Worm (Caenorhabditis elegans): ENCODE data around the gene fbxa-143.

The fbxa-143 gene

DNA sequence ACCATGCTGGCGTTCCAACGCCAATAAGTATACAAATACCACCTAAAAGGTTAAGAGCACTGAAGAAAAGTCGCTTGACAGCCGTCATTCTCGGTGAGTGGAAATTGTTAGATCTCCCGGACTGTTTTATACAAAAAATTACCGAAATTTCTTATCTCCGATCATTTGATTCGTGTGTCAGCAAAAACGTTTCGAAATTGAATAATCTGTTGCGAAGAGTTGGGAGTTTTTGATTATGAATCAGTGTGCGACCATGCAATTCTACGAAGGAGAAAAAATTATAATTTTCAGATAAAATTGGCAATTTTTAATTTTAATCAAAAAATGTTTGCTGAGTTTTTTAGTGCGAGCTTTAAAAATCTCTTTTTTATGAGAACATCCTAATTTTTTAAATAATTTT lies 12.2 kb upstream of the fbxa-143 start, which contains the start of gene clc-11:
TSS of gene clc-11 (minus strand) at position 101 of the 400 bp plus-strand sequence.
- TF ChIP-seq zag-1 (tag; optimal IDR thresholded peaks at IDR 0.05) = no peak
- no peak for TF ChIP-seq ZK546.5 (tag; optimal IDR thresholded peaks at IDR 0.05)
- no peak for TF ChIP-seq fkh-10 (GFP tag; optimal IDR thresholded peaks at IDR 0.05)
- TF ChIP-seq nhr-77 (tag; optimal IDR thresholded peaks at IDR 0.05) = no peak
- no peak for TF ChIP-seq ceh-28 (tag; optimal IDR thresholded peaks at IDR 0.05)
- no peak for TF ChIP-seq nhr-237 (tag; optimal IDR thresholded peaks at IDR 0.05)
- TF ChIP-seq nhr-25 (tag; optimal IDR thresholded peaks at IDR 0.05) = no peak
- TF ChIP-seq daf-12 (tag; optimal IDR thresholded peaks at IDR 0.05) = no peak
- TF ChIP-seq pha-4 (tag; optimal IDR thresholded peaks at IDR 0.05) = no peak
- TF ChIP-seq R02D3.7 (tag; optimal IDR thresholded peaks at IDR 0.05) = no peak
- no peak for TF ChIP-seq mml-1 (tag; optimal IDR thresholded peaks at IDR 0.05)
- TF ChIP-seq lin-39 (tag; optimal IDR thresholded peaks at IDR 0.05) = no peak
- TF ChIP-seq fos-1 (tag; optimal IDR thresholded peaks at IDR 0.05) = no peak
- TF ChIP-seq sea-2 (GFP tag; optimal IDR thresholded peaks at IDR 0.05) = no peak
- TF ChIP-seq tbx-2 (tag; optimal IDR thresholded peaks at IDR 0.05) = no peak
- no peak for TF ChIP-seq elt-2 (tag; optimal IDR thresholded peaks at IDR 0.05)
- no peak for TF ChIP-seq eor-1 (tag; optimal IDR thresholded peaks at IDR 0.05)
- no peak for TF ChIP-seq unc-39 (tag; optimal IDR thresholded peaks at IDR 0.05)
- TF ChIP-seq skn-1 (tag; optimal IDR thresholded peaks at IDR 0.05) = no peak

DNA sequence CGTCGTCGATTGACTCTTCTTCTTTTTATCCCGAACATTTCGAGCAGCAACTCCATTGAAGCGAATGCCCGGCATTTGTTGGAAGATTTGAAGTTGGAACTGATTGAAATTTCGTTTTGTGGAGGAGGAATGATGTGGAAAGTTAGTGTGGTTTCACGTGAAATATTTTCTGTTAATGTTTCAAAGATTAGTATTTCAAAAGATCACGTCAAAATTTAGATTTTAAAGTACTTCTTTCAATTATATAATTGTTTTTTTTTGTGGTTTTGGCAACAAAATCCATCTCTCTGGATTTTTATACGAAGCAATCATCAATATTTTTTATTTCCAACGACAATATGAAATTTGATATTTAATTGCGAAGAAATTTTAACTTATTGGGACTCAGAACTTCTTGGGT lies 9.7 kb upstream of the fbxa-143 start, which contains the start of gene F44G3.7:
TSS of gene F44G3.7 (minus strand) at position 101 of the 400 bp plus-strand sequence.
- TF ChIP-seq daf-12 (tag; optimal IDR thresholded peaks at IDR 0.05) (no peak), unc-39 (tag; optimal IDR thresholded peaks at IDR 0.05) (no peak), sea-2 (GFP tag; optimal IDR thresholded peaks at IDR 0.05) (no peak), egl-27 (tag; optimal IDR thresholded peaks at IDR 0.05) (no peak), pqm-1 (tag; optimal IDR thresholded peaks at IDR 0.05) (no peak)

- TF ChIP-seq ZK546.5 (tag; optimal IDR thresholded peaks at IDR 0.05) (no peak), egl-27 (tag; optimal IDR thresholded peaks at IDR 0.05) (no peak), ama-1 (optimal IDR thresholded peaks at IDR 0.05) (no peak), nhr-77 (tag; optimal IDR thresholded peaks at IDR 0.05) (no peak), tbx-2 (tag; optimal IDR thresholded peaks at IDR 0.05) (no peak), nhr-28 (tag; optimal IDR thresholded peaks at IDR 0.05) (no peak), pqm-1 (tag; optimal IDR thresholded peaks at IDR 0.05) (no peak), lsy-12 (tag; optimal IDR thresholded peaks at IDR 0.05) (no peak), fos-1 (tag; optimal IDR thresholded peaks at IDR 0.05) (no peak)
These were observed 5.4 kb upstream of the fbxa-143 start, which contains the start of gene fbxa-144 for ce11 chrV:16132705-16133104. Gene fbxa-144 (minus strand): TSS chrV:16132805.

- TF ChIP-seq nhr-25 (tag; optimal IDR thresholded peaks at IDR 0.05) (no peak), R02D3.7 (tag; optimal IDR thresholded peaks at IDR 0.05) (no peak), lin-39 (tag; optimal IDR thresholded peaks at IDR 0.05) (no peak), sea-2 (GFP tag; optimal IDR thresholded peaks at IDR 0.05) (no peak), nhr-28 (tag; optimal IDR thresholded peaks at IDR 0.05) (no peak), nhr-11 (tag; optimal IDR thresholded peaks at IDR 0.05) (no peak)
These were observed 4.9 kb upstream of the fbxa-143 start for ce11 chrV:16132215-16132614.

- no peak for TF ChIP-seq pqm-1 (tag; optimal IDR thresholded peaks at IDR 0.05)
- no peak for TF ChIP-seq pha-4 (tag; optimal IDR thresholded peaks at IDR 0.05)
- TF ChIP-seq lin-39 (tag; optimal IDR thresholded peaks at IDR 0.05) = no peak
- no peak for TF ChIP-seq nhr-28 (tag; optimal IDR thresholded peaks at IDR 0.05)
- no peak for TF ChIP-seq daf-12 (tag; optimal IDR thresholded peaks at IDR 0.05)
- no peak for TF ChIP-seq nhr-23 (tag; optimal IDR thresholded peaks at IDR 0.05)
- TF ChIP-seq snpc-4 (tag; optimal IDR thresholded peaks at IDR 0.05) = no peak
- no peak for TF ChIP-seq eor-1 (tag; optimal IDR thresholded peaks at IDR 0.05)
- TF ChIP-seq elt-3 (tag; optimal IDR thresholded peaks at IDR 0.05) = no peak
- no peak for TF ChIP-seq skn-1 (tag; optimal IDR thresholded peaks at IDR 0.05)
- TF ChIP-seq ceh-28 (tag; optimal IDR thresholded peaks at IDR 0.05) = no peak
- no peak for TF ChIP-seq R02D3.7 (tag; optimal IDR thresholded peaks at IDR 0.05)
- no peak for TF ChIP-seq nhr-77 (tag; optimal IDR thresholded peaks at IDR 0.05)
- TF ChIP-seq nfya-1 (tag; optimal IDR thresholded peaks at IDR 0.05; ENCODE audit: insufficient read depth) = no peak
- TF ChIP-seq nhr-11 (tag; optimal IDR thresholded peaks at IDR 0.05) = no peak
These were observed 3.9 kb upstream of the fbxa-143 start, which contains the start of gene fbxa-142 for ce11 chrV:16131249-16131648. Gene fbxa-142 (minus strand): TSS chrV:16131349.

DNA sequence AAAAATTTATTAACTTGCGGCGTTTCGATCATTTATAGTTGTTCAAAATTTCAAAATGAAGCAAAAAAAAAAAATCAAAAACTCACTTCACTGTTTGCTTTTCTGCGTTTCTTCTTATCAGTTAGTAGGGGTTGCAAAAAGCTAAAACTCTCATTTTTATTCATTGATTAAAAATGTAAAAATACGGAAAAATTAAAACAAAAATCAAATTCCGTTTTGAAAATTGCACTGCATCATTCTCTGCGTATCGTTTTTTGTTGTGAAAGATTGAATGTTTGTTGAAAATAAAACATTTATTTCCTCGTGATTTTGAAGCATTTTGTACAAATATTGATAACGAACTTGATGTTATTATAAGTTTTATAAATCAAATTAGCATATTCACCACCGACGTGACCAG lies 1.8 kb upstream of the fbxa-143 start:
- TF ChIP-seq tbx-2 (tag; optimal IDR thresholded peaks at IDR 0.05) (no peak), ztf-4 (tag; optimal IDR thresholded peaks at IDR 0.05) (no peak), elt-2 (tag; optimal IDR thresholded peaks at IDR 0.05) (peak; percentile 63), nhr-43 (tag; optimal IDR thresholded peaks at IDR 0.05; ENCODE audit: poor library complexity, severe bottlenecking) (no peak), ZK546.5 (tag; optimal IDR thresholded peaks at IDR 0.05) (no peak), jun-1 (tag; optimal IDR thresholded peaks at IDR 0.05) (no peak), ceh-9 (tag; optimal IDR thresholded peaks at IDR 0.05) (no peak), nfya-1 (tag; optimal IDR thresholded peaks at IDR 0.05; ENCODE audit: insufficient read depth) (no peak), lin-15B (tag; optimal IDR thresholded peaks at IDR 0.05) (no peak), nhr-76 (tag; optimal IDR thresholded peaks at IDR 0.05) (no peak), lsy-12 (tag; optimal IDR thresholded peaks at IDR 0.05) (no peak), lin-39 (tag; optimal IDR thresholded peaks at IDR 0.05) (no peak), ceh-82 (tag; optimal IDR thresholded peaks at IDR 0.05) (no peak), nhr-67 (tag; optimal IDR thresholded peaks at IDR 0.05) (no peak), ztf-11 (tag; optimal IDR thresholded peaks at IDR 0.05) (no peak), unc-39 (tag; optimal IDR thresholded peaks at IDR 0.05) (no peak), R02D3.7 (tag; optimal IDR thresholded peaks at IDR 0.05) (no peak), nhr-77 (tag; optimal IDR thresholded peaks at IDR 0.05) (no peak), snpc-4 (tag; optimal IDR thresholded peaks at IDR 0.05) (no peak), pha-4 (tag; optimal IDR thresholded peaks at IDR 0.05) (peak; percentile 49), mml-1 (tag; optimal IDR thresholded peaks at IDR 0.05) (no peak), eor-1 (tag; optimal IDR thresholded peaks at IDR 0.05) (no peak), nhr-12 (tag; optimal IDR thresholded peaks at IDR 0.05) (no peak)
